Worm (Caenorhabditis elegans): ENCODE measurements around the gene itsn-1.

- no peak for TF ChIP-seq zag-1 (tag; optimal IDR thresholded peaks at IDR 0.05)
- no peak for TF ChIP-seq madf-9 (GFP tag; conservative IDR thresholded peaks at IDR 0.05)
- TF ChIP-seq nhr-11 (tag; optimal IDR thresholded peaks at IDR 0.05): no peak
- TF ChIP-seq ceh-20 (GFP tag; IDR thresholded peaks at IDR 0.05): no peak
- no peak for TF ChIP-seq unc-39 (tag; optimal IDR thresholded peaks at IDR 0.05)
- no peak for TF ChIP-seq nhr-42 (GFP tag; IDR thresholded peaks at IDR 0.05)
- no peak for TF ChIP-seq egl-27 (tag; optimal IDR thresholded peaks at IDR 0.05)
- TF ChIP-seq hlh-30 (tag; optimal IDR thresholded peaks at IDR 0.05; ENCODE audit: insufficient read depth): no peak
- no peak for TF ChIP-seq ceh-82 (tag; optimal IDR thresholded peaks at IDR 0.05)
- TF ChIP-seq mdl-1 (tag; optimal IDR thresholded peaks at IDR 0.05): no peak
- TF ChIP-seq pha-4 (GFP tag; IDR thresholded peaks at IDR 0.05): no peak
- no peak for TF ChIP-seq pha-4 (tag; optimal IDR thresholded peaks at IDR 0.05)
- no peak for TF ChIP-seq ztf-11 (tag; optimal IDR thresholded peaks at IDR 0.05)
- no peak for TF ChIP-seq aha-1 (tag)
- no peak for TF ChIP-seq lsy-2 (tag; optimal IDR thresholded peaks at IDR 0.05)
Observed at ce11 chrIV:17108200-17108599, 11.3 kb upstream of the itsn-1 start.

All from whole organism, L4 larva.